Worm (Caenorhabditis elegans) whole organism, late embryonic: ENCODE measurements around the gene lev-8.
A peak's percentile ranks its signal among the peaks of the same experiment; 100 is the strongest.

Experiments used
- C38D4.7 ChIP-seq: fragments of 200-800 bp; sonication (Bioruptor generic); optimal IDR thresholded peaks from 2 replicates; lab custom pipeline; 2018; ENCODE audit warnings: mild to moderate bottlenecking, missing genetic modification characterization, moderate library complexity, missing compliant biosample characterization
- F13H6.1 ChIP-seq: sonication (generic microtip); optimal IDR thresholded peaks from 2 replicates; lab custom pipeline; 2016; ENCODE audit warnings: missing genetic modification characterization, missing compliant biosample characterization
- K02D7.2 ChIP-seq: sonication (generic microtip); optimal IDR thresholded peaks from 2 replicates; lab custom pipeline; 2017; ENCODE audit warnings: mild to moderate bottlenecking, missing genetic modification characterization, missing compliant biosample characterization
- K09A11.1 ChIP-seq: sonication (generic microtip); optimal IDR thresholded peaks from 2 replicates; lab custom pipeline; 2017; ENCODE audit warnings: antibody characterized with exemption, mild to moderate bottlenecking, missing genetic modification characterization, missing compliant biosample characterization; ENCODE audit not compliant: insufficient read depth
- T23F11.4 ChIP-seq: fragments of 200-800 bp; sonication (Bioruptor generic); optimal IDR thresholded peaks from 2 replicates; lab custom pipeline; 2018; ENCODE audit warnings: mild to moderate bottlenecking, missing genetic modification characterization, missing compliant biosample characterization
- Y22D7AL.16 ChIP-seq: sonication (generic microtip); optimal IDR thresholded peaks from 2 replicates; lab custom pipeline; 2016; ENCODE audit warnings: missing genetic modification characterization, missing compliant biosample characterization
- ahr-1 ChIP-seq: sonication (generic microtip); optimal IDR thresholded peaks from 2 replicates; lab custom pipeline; 2016; ENCODE audit warnings: missing genetic modification characterization, missing compliant biosample characterization
- ceh-14 ChIP-seq: sonication (generic microtip); optimal IDR thresholded peaks from 2 replicates; lab custom pipeline; 2016; ENCODE audit warnings: missing genotype, missing genetic modification characterization, missing compliant biosample characterization
- ceh-22 ChIP-seq: sonication (generic microtip); optimal IDR thresholded peaks from 2 replicates; lab custom pipeline; 2017; ENCODE audit warnings: missing biosample characterization, missing genetic modification characterization
- ceh-24 ChIP-seq: sonication (generic microtip); optimal IDR thresholded peaks from 2 replicates; lab custom pipeline; 2016; ENCODE audit warnings: mild to moderate bottlenecking, missing genetic modification characterization, missing compliant biosample characterization
- ceh-31 ChIP-seq: sonication (generic microtip); optimal IDR thresholded peaks from 2 replicates; lab custom pipeline; 2016; ENCODE audit warnings: missing genetic modification characterization, missing compliant biosample characterization
- ceh-6 ChIP-seq: fragments of 200-800 bp; sonication (Bioruptor generic); optimal IDR thresholded peaks from 2 replicates; lab custom pipeline; 2018; ENCODE audit warnings: mild to moderate bottlenecking, missing genetic modification characterization, missing compliant biosample characterization
- che-1 ChIP-seq: sonication (generic microtip); optimal IDR thresholded peaks from 2 replicates; lab custom pipeline; 2016; ENCODE audit warnings: mild to moderate bottlenecking, missing genetic modification characterization, missing compliant biosample characterization
- dmd-4 ChIP-seq: sonication (generic microtip); optimal IDR thresholded peaks from 2 replicates; lab custom pipeline; 2016; ENCODE audit warnings: borderline replicate concordance, missing genetic modification characterization, missing compliant biosample characterization
- dve-1 ChIP-seq: sonication (generic microtip); optimal IDR thresholded peaks from 2 replicates; lab custom pipeline; 2017; ENCODE audit warnings: antibody characterized with exemption, mild to moderate bottlenecking, missing genetic modification characterization, missing compliant biosample characterization
- elt-2 ChIP-seq: sonication (generic microtip); optimal IDR thresholded peaks from 2 replicates; lab custom pipeline; 2016; ENCODE audit warnings: missing genetic modification reagents, missing genetic modification characterization, missing compliant biosample characterization
- ets-4 ChIP-seq: sonication (generic microtip); optimal IDR thresholded peaks from 2 replicates; lab custom pipeline; 2016; ENCODE audit warnings: missing genetic modification characterization, missing compliant biosample characterization
- fax-1 ChIP-seq: sonication (generic microtip); optimal IDR thresholded peaks from 2 replicates; lab custom pipeline; 2016; ENCODE audit warnings: missing genotype, missing genetic modification characterization, missing compliant biosample characterization
- fkh-10 ChIP-seq: fragments of 150-350 bp; optimal IDR thresholded peaks from 2 replicates; lab custom pipeline; 2014; ENCODE audit warnings: missing biosample characterization, missing genetic modification reagents, missing genetic modification characterization
- gmeb-2 ChIP-seq: sonication (generic microtip); optimal IDR thresholded peaks from 2 replicates; lab custom pipeline; 2016; ENCODE audit warnings: missing genetic modification characterization, inconsistent platforms, missing compliant biosample characterization
- hlh-13 ChIP-seq: fragments of 200-800 bp; sonication (Bioruptor generic); optimal IDR thresholded peaks from 2 replicates; lab custom pipeline; 2018; ENCODE audit warnings: mild to moderate bottlenecking, missing genetic modification characterization, missing compliant biosample characterization
- hlh-15 ChIP-seq: sonication (generic microtip); optimal IDR thresholded peaks from 2 replicates; lab custom pipeline; 2016; ENCODE audit warnings: missing genetic modification characterization, missing compliant biosample characterization
- hlh-30 ChIP-seq: sonication (generic microtip); optimal IDR thresholded peaks from 2 replicates; lab custom pipeline; 2017; ENCODE audit warnings: antibody characterized with exemption, missing genetic modification characterization, missing compliant biosample characterization; ENCODE audit not compliant: insufficient read depth
- hlh-6 ChIP-seq: sonication (generic microtip); optimal IDR thresholded peaks from 2 replicates; lab custom pipeline; 2016; ENCODE audit warnings: missing genotype, missing genetic modification characterization, missing compliant biosample characterization
- nhr-232 ChIP-seq: sonication (generic microtip); optimal IDR thresholded peaks from 2 replicates; lab custom pipeline; 2016; ENCODE audit warnings: missing genetic modification characterization, missing compliant biosample characterization
- npax-4 ChIP-seq: sonication (generic microtip); optimal IDR thresholded peaks from 2 replicates; lab custom pipeline; 2016; ENCODE audit warnings: missing genetic modification characterization, missing compliant biosample characterization
- pha-2 ChIP-seq: sonication (generic microtip); optimal IDR thresholded peaks from 2 replicates; lab custom pipeline; 2017; ENCODE audit warnings: mild to moderate bottlenecking, missing genetic modification characterization, missing compliant biosample characterization
- pqm-1 ChIP-seq: sonication (generic microtip); optimal IDR thresholded peaks from 2 replicates; lab custom pipeline; 2016; ENCODE audit warnings: missing genetic modification characterization, missing compliant biosample characterization
- pros-1 ChIP-seq: fragments of 150-350 bp; optimal IDR thresholded peaks from 2 replicates; lab custom pipeline; 2014; ENCODE audit warnings: missing biosample characterization, missing genetic modification reagents, missing genetic modification characterization
- sdc-2 ChIP-seq: sonication (generic microtip); optimal IDR thresholded peaks from 2 replicates; lab custom pipeline; 2016; ENCODE audit warnings: missing genotype, missing genetic modification characterization, missing compliant biosample characterization
- sox-4 ChIP-seq: sonication (generic microtip); optimal IDR thresholded peaks from 2 replicates; lab custom pipeline; 2017; ENCODE audit warnings: mild to moderate bottlenecking, missing genetic modification characterization, inconsistent platforms, missing compliant biosample characterization
- syd-9 ChIP-seq: sonication (generic microtip); optimal IDR thresholded peaks from 2 replicates; lab custom pipeline; 2016; ENCODE audit warnings: mild to moderate bottlenecking, missing genetic modification characterization, moderate library complexity, missing compliant biosample characterization
- tbx-2 ChIP-seq: sonication (generic microtip); optimal IDR thresholded peaks from 2 replicates; lab custom pipeline; 2016; ENCODE audit warnings: missing genetic modification characterization, missing compliant biosample characterization
- tbx-7 ChIP-seq: sonication (generic microtip); optimal IDR thresholded peaks from 2 replicates; lab custom pipeline; 2016; ENCODE audit warnings: missing genotype, missing genetic modification characterization, missing compliant biosample characterization
- ttx-3 ChIP-seq: sonication (generic microtip); optimal IDR thresholded peaks from 2 replicates; lab custom pipeline; 2016; ENCODE audit warnings: missing genetic modification reagents, missing genetic modification characterization, missing compliant biosample characterization
- unc-55 ChIP-seq: sonication (generic microtip); optimal IDR thresholded peaks from 2 replicates; lab custom pipeline; 2017; ENCODE audit warnings: missing biosample characterization, missing genetic modification reagents, missing genetic modification characterization
- ztf-16 ChIP-seq: sonication (generic microtip); optimal IDR thresholded peaks from 2 replicates; lab custom pipeline; 2017; ENCODE audit warnings: missing genetic modification characterization, missing compliant biosample characterization

The lev-8 gene

DNA sequence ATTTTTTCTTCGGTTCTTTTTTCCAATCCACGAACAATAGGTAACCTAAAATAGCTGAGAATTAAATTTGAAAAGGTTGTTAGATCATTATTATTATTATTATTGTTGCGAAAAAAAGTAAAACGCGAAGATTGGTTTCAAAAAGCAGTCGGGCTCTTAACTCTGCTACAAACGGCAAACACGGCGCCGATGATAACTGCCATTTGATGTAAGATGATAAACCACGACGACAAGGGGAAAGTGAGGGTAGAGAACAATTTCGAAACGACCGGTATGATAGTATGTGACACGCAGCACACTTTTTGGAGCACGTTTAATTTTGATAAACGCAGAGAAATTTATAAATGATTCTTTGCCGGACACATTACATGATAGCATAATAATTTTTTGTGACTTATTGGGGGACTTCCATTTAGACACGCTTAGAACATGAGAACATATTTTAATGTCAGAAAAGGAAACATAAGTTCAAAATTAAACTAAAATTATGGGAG lies 41.7 kb upstream of the lev-8 start, which contains the start of gene hpo-34:
TSS of gene hpo-34 (minus strand) at position 51 of the 494 bp plus-strand sequence.
- TF ChIP-seq gmeb-2 (tag; lab: Kevin White, UChicago): no peak
- peak; percentile 33 for TF ChIP-seq elt-2
- no peak for TF ChIP-seq hlh-30 (tag; lab: Kevin White, UChicago)
- TF ChIP-seq C38D4.7 (GFP tag; lab: Kevin White, UChicago): no peak

DNA sequence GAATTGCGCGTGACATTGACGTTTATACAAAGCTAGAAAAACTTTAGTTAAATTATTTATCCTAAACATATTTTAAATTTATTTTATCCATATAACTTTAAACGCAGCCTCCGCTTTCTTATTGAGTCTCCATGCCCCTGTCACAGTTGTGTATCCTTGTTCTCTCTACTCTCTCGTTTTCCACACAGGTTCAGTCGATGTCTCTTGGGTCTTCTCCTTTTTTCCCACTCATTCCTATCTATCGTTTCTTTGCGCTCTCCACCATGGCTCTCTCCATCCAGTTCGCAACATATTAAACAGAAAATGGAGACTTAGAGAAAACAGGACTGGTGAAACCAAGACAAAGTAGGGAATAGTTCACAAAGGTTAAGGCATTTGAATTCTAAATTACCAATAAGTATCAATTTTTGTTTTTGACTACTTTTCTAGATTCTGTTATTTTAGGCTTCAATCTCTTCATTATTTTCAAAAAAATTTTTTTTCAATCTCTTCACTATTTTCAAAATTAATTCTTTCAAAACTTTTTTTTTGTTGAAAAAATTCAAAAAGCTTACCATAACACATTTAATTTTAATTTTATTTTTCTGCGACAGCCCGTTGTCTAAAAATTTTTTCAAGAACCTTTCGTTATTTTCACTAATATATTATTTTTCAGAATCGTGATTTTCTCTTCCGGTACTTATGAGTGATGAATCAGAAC lies 38.5 kb upstream of the lev-8 start, which contains the start of gene sdc-2:
TSS of gene sdc-2 (plus strand) at position 650 of the 700 bp plus-strand sequence.
- TF ChIP-seq che-1 (tag; lab: Kevin White, UChicago) (peak; percentile 9), unc-55 (peak; percentile 58), pros-1 (tag; lab: Kevin White, UChicago) (peak; percentile 49), ets-4 (no peak), ceh-31 (tag; lab: Kevin White, UChicago) (peak; percentile 74), dve-1 (tag; lab: Kevin White, UChicago) (peak; percentile 55), nhr-232 (tag; lab: Kevin White, UChicago) (no peak)

DNA sequence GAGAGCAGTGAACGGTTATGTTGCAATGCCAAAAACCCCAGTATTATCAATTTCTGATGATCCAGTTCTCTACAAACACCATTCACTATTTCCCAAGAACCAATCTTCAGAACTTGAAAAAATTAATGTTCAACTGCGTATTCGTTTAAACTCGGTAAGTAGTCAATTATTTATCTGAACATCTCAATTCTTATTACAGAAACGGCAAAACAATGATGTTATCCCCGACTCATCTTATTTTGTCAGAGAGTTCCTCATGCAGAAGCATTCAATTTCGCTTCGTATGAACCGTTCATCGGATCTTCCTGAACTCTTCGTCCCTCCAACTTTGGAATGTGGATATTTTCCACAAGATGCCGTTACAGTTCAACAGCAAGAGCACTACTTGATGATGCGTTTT lies 37.0 kb upstream of the lev-8 start:
- TF ChIP-seq Y22D7AL.16 (tag; lab: Kevin White, UChicago) (no peak), hlh-13 (GFP tag; lab: Kevin White, UChicago) (no peak), ceh-6 (no peak), F13H6.1 (tag; lab: Kevin White, UChicago) (no peak), che-1 (tag; lab: Kevin White, UChicago) (no peak), unc-55 (no peak), elt-2 (no peak), ceh-24 (tag; lab: Kevin White, UChicago) (no peak), pqm-1 (tag; lab: Kevin White, UChicago) (no peak), fax-1 (tag; lab: Kevin White, UChicago) (no peak), pha-2 (tag; lab: Kevin White, UChicago) (no peak), ahr-1 (tag; lab: Kevin White, UChicago) (no peak), sox-4 (tag; lab: Kevin White, UChicago) (no peak), K09A11.1 (no peak), ets-4 (no peak), ceh-14 (tag; lab: Kevin White, UChicago) (no peak)

DNA sequence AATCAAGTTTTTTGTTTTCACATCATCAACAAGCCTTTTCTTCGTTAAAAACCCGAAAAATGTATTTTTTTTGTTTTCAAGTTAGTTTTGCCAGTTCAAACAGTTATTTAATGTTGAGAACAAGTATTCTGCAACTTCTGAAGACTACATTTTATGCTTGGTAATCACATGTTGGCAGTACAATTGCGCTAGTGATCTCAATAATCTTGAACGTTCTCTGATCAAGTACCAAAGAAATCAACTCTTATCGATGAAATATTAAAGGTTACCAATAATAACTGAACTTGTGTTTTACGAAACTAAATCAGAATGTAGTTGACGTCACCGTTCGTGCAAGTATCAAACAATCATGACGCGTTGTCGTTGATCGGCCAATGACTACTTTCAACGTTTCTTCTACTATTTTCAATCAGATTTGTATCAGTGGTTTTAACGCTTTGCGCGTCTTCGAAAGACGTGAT lies 27.1 kb upstream of the lev-8 start, which contains the start of gene C35C5.8:
TSS of gene C35C5.8 (plus strand) at position 51 of the 461 bp plus-strand sequence.
- TF ChIP-seq ceh-24 (tag; lab: Kevin White, UChicago) (no peak), pqm-1 (tag; lab: Kevin White, UChicago) (no peak), K02D7.2 (tag; lab: Kevin White, UChicago) (no peak), ceh-6 (no peak), tbx-2 (tag; lab: Kevin White, UChicago) (no peak), sox-4 (tag; lab: Kevin White, UChicago) (no peak), hlh-6 (tag; lab: Kevin White, UChicago) (no peak), ztf-16 (tag; lab: Kevin White, UChicago) (no peak), sdc-2 (tag; lab: Kevin White, UChicago) (no peak), hlh-30 (tag; lab: Kevin White, UChicago) (no peak), T23F11.4 (GFP tag; lab: Kevin White, UChicago) (no peak)

DNA sequence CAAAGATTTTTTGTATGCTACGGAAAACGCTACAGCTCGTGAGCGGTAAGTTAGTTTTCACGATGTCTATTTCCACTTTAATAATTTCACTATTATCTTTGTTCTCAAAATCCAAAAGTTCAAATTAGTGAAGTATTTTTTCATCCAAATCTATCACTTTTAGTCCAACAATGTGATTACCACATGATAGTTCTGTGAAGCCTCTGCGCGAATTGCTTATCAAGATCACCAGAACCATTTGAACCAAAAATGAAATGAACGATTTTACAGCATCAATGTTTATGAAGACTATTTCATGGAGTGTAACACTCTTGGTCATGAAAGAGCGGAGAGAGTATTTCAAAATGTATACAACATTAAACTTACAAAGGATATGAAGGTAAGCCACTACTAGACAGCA lies 26.3 kb upstream of the lev-8 start:
- TF ChIP-seq ttx-3 (no peak), dmd-4 (tag; lab: Kevin White, UChicago) (no peak), syd-9 (tag; lab: Kevin White, UChicago) (no peak), nhr-232 (tag; lab: Kevin White, UChicago) (no peak), elt-2 (no peak), ceh-22 (no peak), hlh-15 (tag; lab: Kevin White, UChicago) (no peak), fkh-10 (no peak), che-1 (tag; lab: Kevin White, UChicago) (no peak), pqm-1 (tag; lab: Kevin White, UChicago) (no peak), K09A11.1 (no peak), tbx-7 (tag; lab: Kevin White, UChicago) (no peak), hlh-30 (tag; lab: Kevin White, UChicago) (no peak), ceh-24 (tag; lab: Kevin White, UChicago) (no peak), npax-4 (tag; lab: Kevin White, UChicago) (no peak), gmeb-2 (tag; lab: Kevin White, UChicago) (no peak)
